Worm (Caenorhabditis elegans): ENCODE measurements around the gene M02B7.7.

DNA sequence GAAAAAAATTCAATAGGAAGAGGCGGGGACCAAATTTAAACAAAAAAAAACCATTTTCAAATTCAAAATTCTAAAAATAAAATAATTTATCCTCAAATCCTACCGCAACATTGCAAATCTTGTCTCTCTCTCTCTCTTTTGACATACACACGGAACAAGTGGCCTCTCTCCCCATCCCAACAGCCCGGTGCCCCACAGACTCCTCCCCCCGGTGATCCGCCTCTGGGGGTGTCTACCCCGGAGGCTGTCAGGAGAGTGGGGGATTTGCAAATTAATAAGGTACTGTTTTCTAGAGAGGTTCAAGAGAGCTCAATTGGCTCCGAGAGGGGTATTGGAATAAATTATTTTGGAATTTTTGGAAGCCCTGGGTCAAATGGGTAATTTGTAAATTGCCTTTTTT is 39.2 kb downstream of the M02B7.7 start:
- TF ChIP-seq ztf-11 (tag; optimal IDR thresholded peaks at IDR 0.05): no peak
- TF ChIP-seq ceh-82 (tag; optimal IDR thresholded peaks at IDR 0.05): no peak
- TF ChIP-seq ama-1 (optimal IDR thresholded peaks at IDR 0.05): no peak
- TF ChIP-seq nhr-25 (tag; optimal IDR thresholded peaks at IDR 0.05): no peak
- TF ChIP-seq tbx-2 (tag; optimal IDR thresholded peaks at IDR 0.05): no peak
- no peak for TF ChIP-seq skn-1 (tag; optimal IDR thresholded peaks at IDR 0.05)
- TF ChIP-seq fos-1 (tag; optimal IDR thresholded peaks at IDR 0.05): no peak
- TF ChIP-seq unc-39 (tag; optimal IDR thresholded peaks at IDR 0.05): no peak
- TF ChIP-seq nhr-12 (tag; optimal IDR thresholded peaks at IDR 0.05): no peak
- TF ChIP-seq snpc-4 (tag; optimal IDR thresholded peaks at IDR 0.05): no peak
- TF ChIP-seq nhr-77 (tag; optimal IDR thresholded peaks at IDR 0.05): no peak
- no peak for TF ChIP-seq egl-5 (tag; optimal IDR thresholded peaks at IDR 0.05)
- TF ChIP-seq nfya-1 (tag; optimal IDR thresholded peaks at IDR 0.05; ENCODE audit: insufficient read depth): no peak
- no peak for TF ChIP-seq lsy-12 (tag; optimal IDR thresholded peaks at IDR 0.05)

Data from whole organism, L3 larva.